Fruit fly (Drosophila melanogaster): ENCODE measurements at regions not wholly inside any gene's neighbourhood (a gene's known extent, or its start where the extent isn't known, plus 50 kb on each side); places are given as distances from the start of the nearest gene placed in this dataset.

- TF ChIP-seq Sp1 (GFP tag; optimal IDR thresholded peaks at IDR 0.05) (peak; percentile 38), jim (GFP tag; optimal IDR thresholded peaks at IDR 0.05) (no peak), psq (GFP tag; optimal IDR thresholded peaks at IDR 0.05) (no peak), lola (GFP tag; optimal IDR thresholded peaks at IDR 0.05) (no peak), OdsH (GFP tag; optimal IDR thresholded peaks at IDR 0.05) (no peak), CG9705 (GFP tag; optimal IDR thresholded peaks at IDR 0.05) (no peak), ey (GFP tag; optimal IDR thresholded peaks at IDR 0.05) (no peak), woc (GFP tag; optimal IDR thresholded peaks at IDR 0.05) (no peak), Abd-B (GFP tag; optimal IDR thresholded peaks at IDR 0.05) (no peak), Hnf4 (GFP tag; optimal IDR thresholded peaks at IDR 0.05) (no peak), CrebA (GFP tag; optimal IDR thresholded peaks at IDR 0.05; ENCODE audit: borderline replicate concordance) (no peak), Dfd (GFP tag; optimal IDR thresholded peaks at IDR 0.05) (no peak), Jra (GFP tag; optimal IDR thresholded peaks at IDR 0.05) (no peak), sage (GFP tag; optimal IDR thresholded peaks at IDR 0.05) (no peak), tai (GFP tag; optimal IDR thresholded peaks at IDR 0.05) (no peak), brk (GFP tag; optimal IDR thresholded peaks at IDR 0.05) (no peak), dmrt93B (GFP tag; optimal IDR thresholded peaks at IDR 0.05) (no peak), pan (optimal IDR thresholded peaks at IDR 0.05) (no peak), h (GFP tag; optimal IDR thresholded peaks at IDR 0.05) (peak; percentile 19), Hr83 (GFP tag; optimal IDR thresholded peaks at IDR 0.05; ENCODE audit: poor library complexity, severe bottlenecking) (no peak), usp (GFP tag; optimal IDR thresholded peaks at IDR 0.05) (no peak), fru (GFP tag; optimal IDR thresholded peaks at IDR 0.05) (no peak), rgr (GFP tag; optimal IDR thresholded peaks at IDR 0.05) (no peak), HLH106 (tag; optimal IDR thresholded peaks at IDR 0.05) (no peak), br (GFP tag; optimal IDR thresholded peaks at IDR 0.05) (no peak), GATAd (GFP tag; optimal IDR thresholded peaks at IDR 0.05) (no peak), Hr78 (GFP tag; optimal IDR thresholded peaks at IDR 0.05) (no peak), foxo (GFP tag; optimal IDR thresholded peaks at IDR 0.05) (no peak), Mio (GFP tag; optimal IDR thresholded peaks at IDR 0.05) (no peak), N (GFP tag; optimal IDR thresholded peaks at IDR 0.05) (peak; percentile 95), dsf (GFP tag; optimal IDR thresholded peaks at IDR 0.05; ENCODE audit: borderline replicate concordance) (no peak), Dif (GFP tag; optimal IDR thresholded peaks at IDR 0.05; ENCODE audit: partially characterized antibody) (peak; percentile 66), sv (GFP tag; optimal IDR thresholded peaks at IDR 0.05) (no peak), CG32264 (GFP tag; optimal IDR thresholded peaks at IDR 0.05) (no peak), Myc (optimal IDR thresholded peaks at IDR 0.05) (no peak), dl (GFP tag; optimal IDR thresholded peaks at IDR 0.05; ENCODE audit: insufficient read depth in 1 of 2, partially characterized antibody in 2 of 2) (peak; percentile 56 to 64), Vsx2 (GFP tag; optimal IDR thresholded peaks at IDR 0.05; ENCODE audit: partially characterized antibody) (no peak), Rel (GFP tag; optimal IDR thresholded peaks at IDR 0.05) (no peak), Rel (tag; optimal IDR thresholded peaks at IDR 0.05) (no peak)
Observed at dm6 chr3L:10325108-10325960, 52.3 kb downstream of the Or67d start.

- peak; percentile 91 for TF ChIP-seq psq (GFP tag; optimal IDR thresholded peaks at IDR 0.05)
- no peak for TF ChIP-seq lola (GFP tag; optimal IDR thresholded peaks at IDR 0.05)
- TF ChIP-seq Rel (GFP tag; optimal IDR thresholded peaks at IDR 0.05): peak; percentile 34
- peak; percentile 74 for TF ChIP-seq Rel (tag; optimal IDR thresholded peaks at IDR 0.05)
- peak; percentile 92 for TF ChIP-seq Jra (GFP tag; optimal IDR thresholded peaks at IDR 0.05)
- TF ChIP-seq dmrt93B (GFP tag; optimal IDR thresholded peaks at IDR 0.05): peak; percentile 92
- peak; percentile 93 for TF ChIP-seq CG9705 (GFP tag; optimal IDR thresholded peaks at IDR 0.05)
- TF ChIP-seq CrebA (GFP tag; optimal IDR thresholded peaks at IDR 0.05; ENCODE audit: borderline replicate concordance): peak; percentile 61
- peak; percentile 94 for TF ChIP-seq OdsH (GFP tag; optimal IDR thresholded peaks at IDR 0.05)
- no peak for TF ChIP-seq jim (GFP tag; optimal IDR thresholded peaks at IDR 0.05)
- TF ChIP-seq Dif (GFP tag; optimal IDR thresholded peaks at IDR 0.05; ENCODE audit: partially characterized antibody): no peak
- TF ChIP-seq ey (GFP tag; optimal IDR thresholded peaks at IDR 0.05): peak; percentile 95
- TF ChIP-seq brk (GFP tag; optimal IDR thresholded peaks at IDR 0.05): peak; percentile 86
- no peak for TF ChIP-seq Myc (optimal IDR thresholded peaks at IDR 0.05)
- TF ChIP-seq woc (GFP tag; optimal IDR thresholded peaks at IDR 0.05): peak; percentile 91
- peak in 1 of 2 experiments; percentile 6 for TF ChIP-seq dl (GFP tag; optimal IDR thresholded peaks at IDR 0.05; ENCODE audit: insufficient read depth in 1 of 2, partially characterized antibody in 2 of 2)
- TF ChIP-seq GATAd (GFP tag; optimal IDR thresholded peaks at IDR 0.05): peak; percentile 77
- TF ChIP-seq tai (GFP tag; optimal IDR thresholded peaks at IDR 0.05): peak; percentile 87
- no peak for TF ChIP-seq Vsx2 (GFP tag; optimal IDR thresholded peaks at IDR 0.05; ENCODE audit: partially characterized antibody)
- no peak for TF ChIP-seq Hr78 (GFP tag; optimal IDR thresholded peaks at IDR 0.05)
- TF ChIP-seq Hnf4 (GFP tag; optimal IDR thresholded peaks at IDR 0.05): peak; percentile 93
- peak; percentile 94 for TF ChIP-seq sage (GFP tag; optimal IDR thresholded peaks at IDR 0.05)
- peak; percentile 78 for TF ChIP-seq dsf (GFP tag; optimal IDR thresholded peaks at IDR 0.05; ENCODE audit: borderline replicate concordance)
- TF ChIP-seq rgr (GFP tag; optimal IDR thresholded peaks at IDR 0.05): peak; percentile 94
- no peak for TF ChIP-seq pan (optimal IDR thresholded peaks at IDR 0.05)
- TF ChIP-seq h (GFP tag; optimal IDR thresholded peaks at IDR 0.05): peak; percentile 97
- TF ChIP-seq usp (GFP tag; optimal IDR thresholded peaks at IDR 0.05): no peak
- TF ChIP-seq foxo (GFP tag; optimal IDR thresholded peaks at IDR 0.05): peak; percentile 43 to 95
- TF ChIP-seq Dfd (GFP tag; optimal IDR thresholded peaks at IDR 0.05): no peak
- no peak for TF ChIP-seq N (GFP tag; optimal IDR thresholded peaks at IDR 0.05)
- TF ChIP-seq Abd-B (GFP tag; optimal IDR thresholded peaks at IDR 0.05): no peak
- peak; percentile 95 for TF ChIP-seq Sp1 (GFP tag; optimal IDR thresholded peaks at IDR 0.05)
- no peak for TF ChIP-seq sv (GFP tag; optimal IDR thresholded peaks at IDR 0.05)
- no peak for TF ChIP-seq Mio (GFP tag; optimal IDR thresholded peaks at IDR 0.05)
- TF ChIP-seq br (GFP tag; optimal IDR thresholded peaks at IDR 0.05): peak; percentile 96
- TF ChIP-seq HLH106 (tag; optimal IDR thresholded peaks at IDR 0.05): peak; percentile 97
- peak; percentile 80 for TF ChIP-seq fru (GFP tag; optimal IDR thresholded peaks at IDR 0.05)
- peak; percentile 92 for TF ChIP-seq CG32264 (GFP tag; optimal IDR thresholded peaks at IDR 0.05)
- TF ChIP-seq Hr83 (GFP tag; optimal IDR thresholded peaks at IDR 0.05; ENCODE audit: poor library complexity, severe bottlenecking): peak; percentile 43
Observed at dm6 chr3L:10328694-10329093, 55.7 kb downstream of the Or67d start.

All from whole organism, wandering third instar larva.